Fruit fly (Drosophila melanogaster) whole organism, prepupa: ENCODE results near the gene ninaA.

ENCODE experiments used
- Blimp-1 ChIP-seq: fragments of 200-800 bp; sonication (Bioruptor generic); optimal IDR thresholded peaks from 3 replicates; lab custom pipeline; 2017; ENCODE audit warnings: missing biosample characterization, missing genetic modification characterization, mild to moderate bottlenecking, moderate library complexity, missing genetic modification reagents
- CG11762 ChIP-seq: fragments of 200-800 bp; sonication (Bioruptor generic); optimal IDR thresholded peaks from 3 replicates; lab custom pipeline; 2016; ENCODE audit warnings: missing biosample characterization, missing genetic modification characterization; ENCODE audit not compliant: insufficient read depth
- CG1621 ChIP-seq: fragments of 200-800 bp; sonication (Bioruptor generic); optimal IDR thresholded peaks from 3 replicates; lab custom pipeline; 2018; ENCODE audit warnings: missing biosample characterization, mild to moderate bottlenecking, missing genetic modification characterization
- CG7368 ChIP-seq: fragments of 200-800 bp; sonication (Bioruptor generic); optimal IDR thresholded peaks from 3 replicates; lab custom pipeline; 2016; ENCODE audit warnings: missing biosample characterization, missing genetic modification characterization
- CG8119 ChIP-seq: fragments of 200-800 bp; sonication (Bioruptor generic); IDR thresholded peaks from 3 replicates; pipeline ENCODE4 v1.3.6; 2022; ENCODE audit warnings: missing biosample characterization, missing genetic modification characterization
- CG8632 ChIP-seq: fragments of 200-800 bp; sonication (Bioruptor generic); optimal IDR thresholded peaks from 3 replicates; lab custom pipeline; 2016; ENCODE audit warnings: missing biosample characterization, missing genetic modification characterization
- Eip75B ChIP-seq: fragments of 200-800 bp; sonication (Bioruptor generic); optimal IDR thresholded peaks from 3 replicates; lab custom pipeline; 2016; ENCODE audit warnings: missing biosample characterization, missing genetic modification characterization
- Ets21C ChIP-seq: fragments of 200-800 bp; sonication (Bioruptor generic); optimal IDR thresholded peaks from 3 replicates; lab custom pipeline; 2016; ENCODE audit warnings: missing biosample characterization, missing genetic modification characterization
- Ets96B ChIP-seq: fragments of 200-800 bp; optimal IDR thresholded peaks from 2 replicates; lab custom pipeline; 2019; ENCODE audit warnings: missing biosample characterization, mild to moderate bottlenecking, missing genetic modification characterization, moderate library complexity
- Hr38 ChIP-seq: sonication (Bioruptor generic); optimal IDR thresholded peaks from 2 replicates; lab custom pipeline; 2016; ENCODE audit warnings: missing biosample characterization, missing genetic modification characterization
- Lpt ChIP-seq: fragments of 200-800 bp; sonication (Bioruptor generic); optimal IDR thresholded peaks from 3 replicates; lab custom pipeline; 2016; ENCODE audit warnings: missing biosample characterization, missing genetic modification characterization
- Sox102F ChIP-seq: fragments of 200-800 bp; sonication (Bioruptor generic); optimal IDR thresholded peaks from 2 replicates; lab custom pipeline; 2016; ENCODE audit warnings: missing biosample characterization, mild to moderate bottlenecking, missing genetic modification characterization
- Sox15 ChIP-seq: fragments of 200-800 bp; sonication (Bioruptor generic); optimal IDR thresholded peaks from 3 replicates; lab custom pipeline; 2016; ENCODE audit warnings: missing biosample characterization, missing genetic modification characterization
- achi ChIP-seq: fragments of 200-800 bp; sonication (Bioruptor generic); optimal IDR thresholded peaks from 3 replicates; lab custom pipeline; 2016; ENCODE audit warnings: missing biosample characterization, missing genetic modification characterization
- eg ChIP-seq: fragments of 200-800 bp; sonication (Bioruptor generic); IDR thresholded peaks from 3 replicates; pipeline ENCODE4 v1.3.6; 2022; ENCODE audit warnings: missing biosample characterization, missing genetic modification characterization
- esn ChIP-seq: fragments of 200-800 bp; sonication (Bioruptor generic); optimal IDR thresholded peaks from 2 replicates; lab custom pipeline; 2016; ENCODE audit warnings: missing biosample characterization, mild to moderate bottlenecking, missing genetic modification characterization, moderate library complexity
- salr ChIP-seq, 2 experiments: fragments of 200-800 bp; sonication (Bioruptor generic); optimal IDR thresholded peaks; 3 replicates each; lab custom pipeline; 2016 to 2018; ENCODE audit warnings: missing biosample characterization in 2 of 2, missing genetic modification characterization in 2 of 2, mild to moderate bottlenecking in 1 of 2
- vri ChIP-seq: fragments of 200-800 bp; sonication (Bioruptor generic); optimal IDR thresholded peaks from 3 replicates; lab custom pipeline; 2016; ENCODE audit warnings: missing biosample characterization, mild to moderate bottlenecking, missing genetic modification characterization

The ninaA gene

DNA sequence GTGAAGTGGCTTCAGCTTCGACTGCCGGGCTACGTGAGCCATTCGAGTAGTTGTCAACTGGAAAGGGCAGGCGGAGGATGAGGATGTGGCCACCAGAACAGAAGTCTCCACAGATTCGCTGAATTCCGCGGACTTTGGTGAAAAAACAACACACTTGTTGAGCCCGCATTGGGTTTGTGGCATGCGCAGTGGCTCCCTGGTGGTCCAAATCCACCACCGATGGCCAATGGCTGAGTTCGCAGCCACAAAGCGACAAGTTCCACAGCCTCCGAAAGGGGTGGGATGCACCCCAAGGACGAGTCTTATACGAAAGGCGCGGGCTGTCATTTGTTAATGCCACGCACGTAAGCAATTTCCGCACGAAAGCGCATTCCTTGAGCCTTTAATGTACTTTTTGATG, 41.6 kb downstream of the ninaA start:
- TF ChIP-seq CG7368 (GFP tag; lab: Kevin White, UChicago) (no peak), achi (no peak), Sox15 (GFP tag; lab: Kevin White, UChicago) (no peak)

- TF ChIP-seq salr (GFP tag; optimal IDR thresholded peaks at IDR 0.05; lab: Kevin White, UChicago) (no peak), Blimp-1 (GFP tag; lab: Kevin White, UChicago) (no peak), CG1621 (tag; lab: Kevin White, UChicago) (no peak), Eip75B (GFP tag; lab: Kevin White, UChicago) (no peak), CG8119 (no peak), Ets21C (GFP tag; lab: Kevin White, UChicago) (no peak), eg (GFP tag; lab: Robert Waterston, UW) (no peak), CG8632 (GFP tag; lab: Kevin White, UChicago) (no peak), vri (GFP tag; lab: Kevin White, UChicago) (no peak), Sox102F (GFP tag; lab: Kevin White, UChicago) (no peak), esn (GFP tag; lab: Kevin White, UChicago) (no peak), Lpt (GFP tag; lab: Kevin White, UChicago) (no peak), Ets96B (tag; lab: Kevin White, UChicago) (no peak), Hr38 (GFP tag; lab: Kevin White, UChicago) (no peak), CG11762 (no peak)
Measured at dm6 chr2L:922660-923059, 45.6 kb downstream of the ninaA start, which contains the start of gene Tmtc2. Gene Tmtc2 (plus strand): TSS chr2L:922793.
